Fruit fly (Drosophila melanogaster): ENCODE results near the gene fit.

dm6 chr3R:21911516-21911915, 27.3 kb upstream of the fit start, which contains the start of gene Qsox3:
- no peak for TF ChIP-seq ttk (optimal IDR thresholded peaks at IDR 0.05)
- TF ChIP-seq insv (optimal IDR thresholded peaks at IDR 0.05), result no peak
- TF ChIP-seq h (optimal IDR thresholded peaks at IDR 0.05), result no peak
- TF ChIP-seq psq (optimal IDR thresholded peaks at IDR 0.05), result no peak
- TF ChIP-seq Sin3A (optimal IDR thresholded peaks at IDR 0.05), result no peak
- no peak for TF ChIP-seq Myc (optimal IDR thresholded peaks at IDR 0.05)

All from Kc167 (cell line).